Worm (Caenorhabditis elegans) whole organism, L4/young adult: ENCODE results near the gene oef-1.
"Not testable (repeated sequence)": the region's sequence is repeated elsewhere in the genome, so short reads cannot be mapped to it uniquely, and the experiment has no call there.

Experiments
- W03F9.2 ChIP-seq: fragments of 150-350 bp; optimal IDR thresholded peaks from 2 replicates; lab custom pipeline; 2014; ENCODE audit warnings: missing biosample characterization, missing genetic modification characterization
- dao-5 ChIP-seq: sonication (generic microtip); optimal IDR thresholded peaks from 2 replicates; lab custom pipeline; 2016; ENCODE audit warnings: missing genotype, missing genetic modification characterization, moderate library complexity, missing compliant biosample characterization
- him-1 ChIP-seq: sonication (generic microtip); optimal IDR thresholded peaks from 2 replicates; lab custom pipeline; 2016; ENCODE audit warnings: missing genotype, missing genetic modification reagents, missing genetic modification characterization, missing compliant biosample characterization

- not testable (repeated sequence) for TF ChIP-seq him-1, dao-5, W03F9.2 (tag; lab: Kevin White, UChicago)
Observed at ce11 chrIV:7563850-7564249, 15.6 kb downstream of the oef-1 start, which contains the start of gene F32E10.9.
